Worm (Caenorhabditis elegans) whole organism, L4/young adult: ENCODE results near the gene C33F10.8.

Source experiments
- W03F9.2 ChIP-seq: fragments of 150-350 bp; optimal IDR thresholded peaks from 2 replicates; lab custom pipeline; 2014; ENCODE audit warnings: missing biosample characterization, missing genetic modification characterization
- him-1 ChIP-seq: sonication (generic microtip); optimal IDR thresholded peaks from 2 replicates; lab custom pipeline; 2016; ENCODE audit warnings: missing genotype, missing genetic modification reagents, missing genetic modification characterization, missing compliant biosample characterization

- TF ChIP-seq W03F9.2 (tag; lab: Kevin White, UChicago) (peak; percentile 22), him-1 (tag; lab: Kevin White, UChicago) (peak; percentile 3)
These were observed 33.8 kb downstream of the C33F10.8 start, which contains the start of gene F26G1.1 for ce11 chrII:4791272-4791671.
